4 worm cellular contexts compared by ENCODE assay signal in the genomic region with DNA sequence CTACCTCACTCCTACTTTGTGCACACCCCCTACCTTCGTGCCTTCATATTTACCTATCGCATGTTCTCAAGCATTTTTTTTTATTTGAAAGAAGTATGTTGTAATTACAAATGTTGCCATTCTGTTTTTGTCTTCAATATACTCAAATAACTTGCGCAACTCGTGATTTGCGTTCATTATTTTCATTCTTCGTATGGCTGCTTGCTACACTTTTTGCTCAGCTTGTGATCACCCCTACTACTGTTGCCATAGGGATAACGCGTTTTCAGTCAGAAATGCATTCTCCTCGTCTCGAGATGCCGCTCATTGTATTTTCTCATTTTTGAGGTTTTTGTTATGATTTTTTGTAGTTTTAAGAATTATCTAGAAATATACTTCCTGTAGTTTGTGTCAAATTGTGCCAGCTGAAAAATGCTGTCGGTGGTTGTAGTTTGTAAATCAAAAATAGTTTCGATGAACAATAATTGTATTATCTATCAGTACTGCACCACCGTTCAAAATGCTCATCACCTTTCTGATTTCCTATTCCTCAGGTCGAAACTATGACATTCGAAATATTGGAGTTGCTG.
TF ChIP-seq lines count a peak whose summit lies in the region.

A gene (plus strand): TSS at position 519 of the 569 bp plus-strand sequence.

TF ChIP-seq in whole organism, L1 larva, 84 proteins besides CTCF, POLR2A, EP300 and RAD21 (continues in another document):
- TF ChIP-seq swsn-7 (tag; optimal IDR thresholded peaks at IDR 0.05; lab: Kevin White, UChicago): peak; percentile 17
- TF ChIP-seq unc-130 (tag; optimal IDR thresholded peaks at IDR 0.05; lab: Kevin White, UChicago): no peak
- no peak for TF ChIP-seq nhr-76 (tag; optimal IDR thresholded peaks at IDR 0.05; lab: Kevin White, UChicago)
- no peak for TF ChIP-seq C16A3.4 (tag; optimal IDR thresholded peaks at IDR 0.05; lab: Kevin White, UChicago)
- TF ChIP-seq nhr-90 (tag; optimal IDR thresholded peaks at IDR 0.05; lab: Kevin White, UChicago; ENCODE audit: poor library complexity): no peak
- TF ChIP-seq tlp-1 (tag; optimal IDR thresholded peaks at IDR 0.05; lab: Kevin White, UChicago): no peak
- TF ChIP-seq sptf-1 (tag; optimal IDR thresholded peaks at IDR 0.05; lab: Kevin White, UChicago): no peak
- no peak for TF ChIP-seq ztf-11 (tag; optimal IDR thresholded peaks at IDR 0.05; lab: Kevin White, UChicago)
- peak; percentile 14 for TF ChIP-seq dsc-1 (tag; optimal IDR thresholded peaks at IDR 0.05; lab: Kevin White, UChicago)
- no peak for TF ChIP-seq unc-62 (GFP tag; optimal IDR thresholded peaks at IDR 0.05; lab: Kevin White, UChicago)
- TF ChIP-seq mef-2 (tag; optimal IDR thresholded peaks at IDR 0.05; lab: Kevin White, UChicago): no peak
- TF ChIP-seq nhr-85 (tag; lab: Kevin White, UChicago): no peak
- no peak for TF ChIP-seq ceh-63 (GFP tag; optimal IDR thresholded peaks at IDR 0.05; lab: Kevin White, UChicago)
- TF ChIP-seq ces-1 (GFP tag; optimal IDR thresholded peaks at IDR 0.05; lab: Kevin White, UChicago): no peak
- TF ChIP-seq nhr-47 (tag; optimal IDR thresholded peaks at IDR 0.05; lab: Kevin White, UChicago): peak; percentile 54
- no peak for TF ChIP-seq nhr-77 (tag; optimal IDR thresholded peaks at IDR 0.05; lab: Kevin White, UChicago)
- TF ChIP-seq fkh-10 (GFP tag; optimal IDR thresholded peaks at IDR 0.05; lab: Kevin White, UChicago): no peak
- peak; percentile 10 for TF ChIP-seq nhr-20 (tag; optimal IDR thresholded peaks at IDR 0.05; lab: Kevin White, UChicago)
- peak; percentile 100 for TF ChIP-seq fkh-8 (tag; optimal IDR thresholded peaks at IDR 0.05; lab: Kevin White, UChicago)
- no peak for TF ChIP-seq zip-4 (GFP tag; optimal IDR thresholded peaks at IDR 0.05; lab: Kevin White, UChicago)
- TF ChIP-seq lin-15B (tag; optimal IDR thresholded peaks at IDR 0.05; lab: Kevin White, UChicago): no peak
- no peak for TF ChIP-seq grh-1 (GFP tag; IDR thresholded peaks at IDR 0.05; lab: Robert Waterston, UW)

TF ChIP-seq in whole organism, L2 larva, 48 proteins besides CTCF, POLR2A, EP300 and RAD21 (continues in another document):
- no peak for TF ChIP-seq elt-3 (tag; optimal IDR thresholded peaks at IDR 0.05; lab: Kevin White, UChicago)
- no peak for TF ChIP-seq lin-13 (GFP tag; optimal IDR thresholded peaks at IDR 0.05; lab: Kevin White, UChicago)
- no peak for TF ChIP-seq nhr-129 (tag; optimal IDR thresholded peaks at IDR 0.05; lab: Kevin White, UChicago)
- TF ChIP-seq skn-1 (tag; optimal IDR thresholded peaks at IDR 0.05; lab: Kevin White, UChicago): no peak
- TF ChIP-seq nhr-25 (tag; optimal IDR thresholded peaks at IDR 0.05; lab: Kevin White, UChicago): no peak
- peak; percentile 14 for TF ChIP-seq C34F6.9 (tag; optimal IDR thresholded peaks at IDR 0.05; lab: Kevin White, UChicago)
- TF ChIP-seq nhr-21 (tag; optimal IDR thresholded peaks at IDR 0.05; lab: Kevin White, UChicago): peak; percentile 21
- TF ChIP-seq gmeb-1 (tag; optimal IDR thresholded peaks at IDR 0.05; lab: Kevin White, UChicago): no peak
- no peak for TF ChIP-seq R02D3.7 (tag; optimal IDR thresholded peaks at IDR 0.05; lab: Kevin White, UChicago)
- TF ChIP-seq snpc-4 (tag; optimal IDR thresholded peaks at IDR 0.05; lab: Kevin White, UChicago): no peak
- TF ChIP-seq sma-9 (GFP tag; optimal IDR thresholded peaks at IDR 0.05; lab: Kevin White, UChicago): no peak
- TF ChIP-seq sma-9 (tag; optimal IDR thresholded peaks at IDR 0.05; lab: Kevin White, UChicago): no peak
- no peak for TF ChIP-seq nhr-6 (tag; optimal IDR thresholded peaks at IDR 0.05; lab: Kevin White, UChicago)
- no peak for TF ChIP-seq sma-3 (GFP tag; optimal IDR thresholded peaks at IDR 0.05; lab: Kevin White, UChicago)
- no peak for TF ChIP-seq nhr-77 (tag; optimal IDR thresholded peaks at IDR 0.05; lab: Kevin White, UChicago)
- no peak for TF ChIP-seq ceh-16 (tag; optimal IDR thresholded peaks at IDR 0.05; lab: Kevin White, UChicago)
- no peak for TF ChIP-seq nhr-237 (tag; optimal IDR thresholded peaks at IDR 0.05; lab: Kevin White, UChicago)
- no peak for TF ChIP-seq crh-2 (tag; optimal IDR thresholded peaks at IDR 0.05; lab: Kevin White, UChicago)
- TF ChIP-seq peb-1 (tag; optimal IDR thresholded peaks at IDR 0.05; lab: Kevin White, UChicago): no peak
- no peak for TF ChIP-seq blmp-1 (tag; optimal IDR thresholded peaks at IDR 0.05; lab: Kevin White, UChicago; ENCODE audit: insufficient read depth)
- no peak for TF ChIP-seq dmd-4 (tag; optimal IDR thresholded peaks at IDR 0.05; lab: Kevin White, UChicago)
- no peak for TF ChIP-seq F13H6.1 (tag; optimal IDR thresholded peaks at IDR 0.05; lab: Kevin White, UChicago)
- TF ChIP-seq aly-2 (tag; optimal IDR thresholded peaks at IDR 0.05; lab: Kevin White, UChicago): no peak
- peak; percentile 29 for TF ChIP-seq lin-11 (tag; optimal IDR thresholded peaks at IDR 0.05; lab: Kevin White, UChicago)

TF ChIP-seq in whole organism, L3 larva, 47 proteins besides CTCF, POLR2A, EP300 and RAD21:
- TF ChIP-seq lin-15B (tag; optimal IDR thresholded peaks at IDR 0.05; lab: Kevin White, UChicago) (no peak), pqm-1 (tag; optimal IDR thresholded peaks at IDR 0.05; lab: Kevin White, UChicago) (no peak), daf-12 (tag; optimal IDR thresholded peaks at IDR 0.05; lab: Kevin White, UChicago) (no peak), nhr-11 (tag; optimal IDR thresholded peaks at IDR 0.05; lab: Kevin White, UChicago) (peak; percentile 62), eor-1 (tag; optimal IDR thresholded peaks at IDR 0.05; lab: Kevin White, UChicago) (no peak), ceh-16 (tag; optimal IDR thresholded peaks at IDR 0.05; lab: Kevin White, UChicago) (no peak), zag-1 (tag; optimal IDR thresholded peaks at IDR 0.05; lab: Kevin White, UChicago) (no peak)
TF ChIP-seq in whole organism, L3 larva: peak in this region for 1.

TF ChIP-seq in whole organism, L4 larva, 104 proteins besides CTCF, POLR2A, EP300 and RAD21:
- TF ChIP-seq daf-12 (tag; optimal IDR thresholded peaks at IDR 0.05; lab: Kevin White, UChicago) (no peak), nhr-11 (tag; optimal IDR thresholded peaks at IDR 0.05; lab: Kevin White, UChicago) (peak; percentile 68), Y105C5A.15 (GFP tag; IDR thresholded peaks at IDR 0.05; lab: Robert Waterston, UW) (no peak)
